Worm (Caenorhabditis elegans) whole organism, dauer: ENCODE results near the gene copg-1.

ENCODE experiments used
- unc-62 ChIP-seq: sonication (generic microtip); optimal IDR thresholded peaks from 2 replicates; lab custom pipeline; 2017; ENCODE audit warnings: missing biosample characterization, missing genetic modification reagents, missing genetic modification characterization

Gene copg-1

ce11 chrIV:10180133-10180749, 28.5 kb downstream of the copg-1 start, which contains the start of gene gta-1:
Gene gta-1 (plus strand): TSS chrIV:10180660.
- no peak for TF ChIP-seq unc-62 (GFP tag; lab: Kevin White, UChicago)

ce11 chrIV:10188505-10188904, 36.8 kb downstream of the copg-1 start:
- TF ChIP-seq unc-62 (GFP tag; lab: Kevin White, UChicago) = no peak

- TF ChIP-seq unc-62 (GFP tag; lab: Kevin White, UChicago) = no peak
Measured at ce11 chrIV:10190586-10190985, 38.8 kb downstream of the copg-1 start.

ce11 chrIV:10191498-10191897, 39.8 kb downstream of the copg-1 start:
- no peak for TF ChIP-seq unc-62 (GFP tag; lab: Kevin White, UChicago)

ce11 chrIV:10194345-10194744, 42.6 kb downstream of the copg-1 start, which contains the start of gene ptrg-1:
Gene ptrg-1 (minus strand): TSS chrIV:10194445.
- no peak for TF ChIP-seq unc-62 (GFP tag; lab: Kevin White, UChicago)

ce11 chrIV:10197317-10197867, 45.6 kb downstream of the copg-1 start, which contains the start of gene gon-4:
Gene gon-4 (plus strand): TSS chrIV:10197817.
- no peak for TF ChIP-seq unc-62 (GFP tag; lab: Kevin White, UChicago)
